Worm (Caenorhabditis elegans): ENCODE data around the gene gldi-10.

Gene gldi-10

DNA sequence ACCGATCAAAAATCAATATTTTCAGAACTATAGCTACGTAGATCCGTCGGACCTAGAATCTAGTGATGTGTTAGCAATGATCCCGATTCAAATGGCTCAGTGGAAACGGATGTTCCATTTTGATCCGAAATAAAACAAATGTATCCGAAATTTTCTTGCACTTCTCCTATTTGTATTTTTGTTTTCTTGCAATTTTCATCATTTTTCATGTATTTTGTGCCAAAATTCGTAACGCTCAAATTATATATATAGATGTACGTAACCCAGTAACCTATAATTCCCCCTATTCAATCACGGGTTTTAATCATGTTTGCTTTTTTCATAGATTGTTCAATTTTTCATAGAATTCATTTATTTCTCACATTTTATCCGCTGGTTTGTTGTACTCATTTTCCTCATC, at the start of gene gldi-10:
gldi-10 (plus strand) TSS at position 301 of the 400 bp plus-strand sequence.
- TF ChIP-seq ces-1 (GFP tag; optimal IDR thresholded peaks at IDR 0.05) (no peak), cnd-1 (tag; optimal IDR thresholded peaks at IDR 0.05) (no peak), bed-3 (GFP tag; optimal IDR thresholded peaks at IDR 0.05) (no peak), nhr-12 (tag; optimal IDR thresholded peaks at IDR 0.05) (no peak), lsy-2 (tag; optimal IDR thresholded peaks at IDR 0.05) (no peak), ceh-43 (GFP tag; optimal IDR thresholded peaks at IDR 0.05) (no peak)

DNA sequence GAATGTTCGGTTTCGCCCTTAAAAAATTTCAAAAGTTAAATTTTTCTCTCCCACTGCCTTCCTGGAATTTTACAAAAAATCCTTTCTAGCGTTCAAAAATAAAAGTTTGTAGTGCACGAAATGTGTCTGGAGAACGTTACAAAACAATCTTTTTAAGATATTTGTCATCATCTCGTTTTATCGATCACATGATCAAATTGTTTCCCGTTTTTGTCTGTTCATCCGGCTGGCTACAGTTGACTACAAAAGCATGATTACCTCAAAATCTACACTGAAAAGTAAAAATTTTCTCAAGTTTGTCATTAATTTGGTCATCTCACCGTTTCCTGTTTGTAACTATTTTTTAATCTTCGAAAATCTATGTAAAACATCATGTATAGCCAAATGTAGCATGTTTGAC, 48.0 kb upstream of the gldi-10 start:
- TF ChIP-seq zip-8 (tag; optimal IDR thresholded peaks at IDR 0.05), result no peak
- TF ChIP-seq ham-2 (GFP tag; optimal IDR thresholded peaks at IDR 0.05), result no peak
- TF ChIP-seq ceh-43 (GFP tag; optimal IDR thresholded peaks at IDR 0.05), result no peak
- TF ChIP-seq drap-1 (GFP tag; optimal IDR thresholded peaks at IDR 0.05), result no peak
- TF ChIP-seq nhr-237 (tag; optimal IDR thresholded peaks at IDR 0.05), result no peak
- no peak for TF ChIP-seq nhr-12 (tag; optimal IDR thresholded peaks at IDR 0.05)
- no peak for TF ChIP-seq ceh-39 (tag; optimal IDR thresholded peaks at IDR 0.05)
- no peak for TF ChIP-seq mep-1 (tag; optimal IDR thresholded peaks at IDR 0.05)
- TF ChIP-seq ztf-11 (tag; optimal IDR thresholded peaks at IDR 0.05), result no peak
- TF ChIP-seq unc-39 (tag; optimal IDR thresholded peaks at IDR 0.05), result no peak
- TF ChIP-seq pha-4 (tag; optimal IDR thresholded peaks at IDR 0.05), result no peak

- TF ChIP-seq pha-4 (tag; optimal IDR thresholded peaks at IDR 0.05) (no peak), elt-1 (tag; optimal IDR thresholded peaks at IDR 0.05; ENCODE audit: borderline replicate concordance, insufficient read depth) (no peak), elt-3 (tag; optimal IDR thresholded peaks at IDR 0.05) (no peak), nhr-76 (tag; optimal IDR thresholded peaks at IDR 0.05) (no peak), ces-1 (GFP tag; optimal IDR thresholded peaks at IDR 0.05) (no peak), cnd-1 (tag; optimal IDR thresholded peaks at IDR 0.05) (no peak), mls-2 (tag; optimal IDR thresholded peaks at IDR 0.05) (no peak), mep-1 (tag; optimal IDR thresholded peaks at IDR 0.05) (no peak), ham-2 (GFP tag; optimal IDR thresholded peaks at IDR 0.05) (no peak), lin-32 (GFP tag; optimal IDR thresholded peaks at IDR 0.05) (no peak), ceh-39 (tag; optimal IDR thresholded peaks at IDR 0.05) (no peak), unc-62 (GFP tag; optimal IDR thresholded peaks at IDR 0.05) (no peak), lsy-2 (tag; optimal IDR thresholded peaks at IDR 0.05) (no peak), blmp-1 (tag; optimal IDR thresholded peaks at IDR 0.05) (no peak), sptf-1 (tag; optimal IDR thresholded peaks at IDR 0.05) (no peak), ztf-11 (tag; optimal IDR thresholded peaks at IDR 0.05) (no peak)
These were observed 47.4 kb upstream of the gldi-10 start for ce11 chrIV:9051510-9052175.

DNA sequence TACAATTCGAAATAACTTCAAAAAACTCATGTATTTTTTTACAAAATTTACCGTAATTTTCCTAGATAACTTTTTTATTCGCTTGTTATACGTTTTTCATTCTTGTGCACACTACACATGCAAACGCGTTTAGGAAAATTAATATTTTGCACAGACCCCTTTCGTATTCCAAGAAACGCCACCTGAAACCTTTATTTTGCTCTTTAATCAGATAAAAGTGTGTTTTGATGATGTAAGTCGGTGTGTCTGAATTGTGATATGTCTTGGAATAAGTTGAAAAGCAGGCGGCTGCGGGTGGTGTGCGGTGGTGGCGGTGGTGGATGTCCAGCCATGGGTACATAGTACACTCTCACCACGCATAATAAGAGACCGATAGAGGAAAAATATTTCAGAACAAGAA, 45.6 kb upstream of the gldi-10 start:
- TF ChIP-seq ham-2 (GFP tag; optimal IDR thresholded peaks at IDR 0.05) (no peak), ceh-83 (GFP tag; optimal IDR thresholded peaks at IDR 0.05) (no peak), pha-4 (tag; optimal IDR thresholded peaks at IDR 0.05) (no peak), sptf-1 (tag; optimal IDR thresholded peaks at IDR 0.05) (no peak), lin-32 (GFP tag; optimal IDR thresholded peaks at IDR 0.05) (no peak), ceh-39 (tag; optimal IDR thresholded peaks at IDR 0.05) (no peak), lsy-2 (tag; optimal IDR thresholded peaks at IDR 0.05) (no peak)

- TF ChIP-seq ztf-11 (tag; optimal IDR thresholded peaks at IDR 0.05) (no peak), M03D4.4 (tag; optimal IDR thresholded peaks at IDR 0.05) (no peak)
These were observed 35.5 kb upstream of the gldi-10 start for ce11 chrIV:9063518-9063917.

DNA sequence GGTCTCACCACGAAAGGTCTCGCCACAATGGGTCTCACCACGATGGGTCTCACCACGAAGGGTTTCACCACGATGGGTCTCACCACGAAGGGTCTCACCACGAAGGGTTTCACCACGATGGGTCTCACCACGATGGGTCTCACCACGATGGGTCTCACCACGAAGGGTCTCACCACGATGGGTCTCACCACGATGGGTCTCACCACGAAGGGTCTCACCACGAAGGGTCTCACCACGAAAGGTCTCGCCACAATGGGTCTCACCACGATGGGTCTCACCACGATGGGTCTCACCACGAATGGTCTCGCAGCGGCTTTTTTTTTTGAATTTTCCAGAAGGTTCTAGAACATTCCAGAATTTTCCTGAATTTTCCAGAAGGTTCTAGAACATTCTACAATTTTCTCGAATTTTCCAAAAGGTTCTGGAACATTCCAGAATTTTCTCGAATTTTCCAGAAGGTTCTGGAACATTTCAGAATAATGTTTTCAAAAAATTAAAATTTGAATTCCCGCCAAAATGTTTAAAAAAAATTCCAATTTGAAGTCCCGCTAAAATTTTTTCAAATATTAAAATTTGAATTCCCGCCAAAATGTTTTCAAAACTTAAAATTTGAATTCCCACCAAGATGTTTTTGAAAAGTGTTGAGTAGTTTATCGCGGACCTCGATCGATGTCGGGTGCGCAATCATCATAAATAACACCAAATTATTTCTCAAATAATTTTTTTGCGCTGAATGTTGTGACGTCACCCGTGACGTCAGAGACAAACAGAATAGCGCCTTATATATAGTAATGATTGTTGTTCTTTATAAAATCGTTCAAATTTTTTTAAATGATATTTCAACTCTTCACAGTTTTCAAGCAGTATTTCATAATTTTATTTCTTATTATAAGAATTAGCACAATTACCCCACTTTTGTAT, 31.5 kb upstream of the gldi-10 start:
- peak; percentile 58 for TF ChIP-seq zip-8 (tag; optimal IDR thresholded peaks at IDR 0.05)

DNA sequence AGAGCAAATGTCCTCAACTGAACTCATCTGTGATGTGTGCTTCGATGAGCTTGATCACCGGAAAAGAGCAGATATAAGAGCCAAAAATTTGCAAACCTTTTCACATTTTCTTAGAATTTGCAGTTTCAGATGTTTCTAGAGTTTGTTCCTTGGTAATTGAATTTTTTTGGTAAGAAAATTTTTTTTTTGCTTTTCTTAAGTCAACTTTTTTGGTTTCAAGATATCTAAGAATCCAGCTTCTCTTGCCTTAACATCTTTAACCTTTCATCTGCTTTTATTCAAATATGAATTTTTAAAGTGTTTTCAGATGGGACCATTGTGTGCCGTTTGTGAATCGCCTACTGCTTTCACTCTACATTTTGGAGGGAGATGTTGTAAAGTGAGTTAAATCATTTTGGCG, 29.3 kb upstream of the gldi-10 start, which contains the start of gene nhr-11:
nhr-11 (plus strand) TSS at position 301 of the 400 bp plus-strand sequence.
- TF ChIP-seq nhr-12 (tag; optimal IDR thresholded peaks at IDR 0.05), result no peak
- no peak for TF ChIP-seq pha-4 (tag; optimal IDR thresholded peaks at IDR 0.05)
- TF ChIP-seq nhr-28 (tag; optimal IDR thresholded peaks at IDR 0.05), result no peak
- TF ChIP-seq blmp-1 (tag; optimal IDR thresholded peaks at IDR 0.05), result no peak
- no peak for TF ChIP-seq zip-8 (tag; optimal IDR thresholded peaks at IDR 0.05)
- no peak for TF ChIP-seq sem-2 (GFP tag; optimal IDR thresholded peaks at IDR 0.05)
- no peak for TF ChIP-seq nhr-237 (tag; optimal IDR thresholded peaks at IDR 0.05)
- no peak for TF ChIP-seq sptf-1 (tag; optimal IDR thresholded peaks at IDR 0.05)
- TF ChIP-seq ham-2 (GFP tag; optimal IDR thresholded peaks at IDR 0.05), result no peak
